Fruit fly (Drosophila melanogaster) whole organism, embryonic: ENCODE results near the gene CG3088.

Experiments used
- Bdp1 ChIP-seq: fragments of 200-800 bp; sonication (Bioruptor generic); optimal IDR thresholded peaks from 3 replicates; lab custom pipeline; 2016; ENCODE audit warnings: missing biosample characterization, missing genetic modification characterization
- CG10431 ChIP-seq: fragments of 200-800 bp; sonication (Bioruptor generic); optimal IDR thresholded peaks from 3 replicates; lab custom pipeline; 2018; ENCODE audit warnings: missing biosample characterization, mild to moderate bottlenecking, missing genetic modification characterization
- CG2120 ChIP-seq: fragments of 200-800 bp; sonication (Bioruptor generic); optimal IDR thresholded peaks from 3 replicates; lab custom pipeline; 2016; ENCODE audit warnings: missing biosample characterization, missing genetic modification characterization
- CHES-1-like ChIP-seq: fragments of 200-800 bp; sonication (Bioruptor generic); optimal IDR thresholded peaks from 2 replicates; lab custom pipeline; 2016; ENCODE audit warnings: missing biosample characterization, missing genetic modification characterization
- Dp ChIP-seq: fragments of 200-800 bp; sonication (Bioruptor generic); optimal IDR thresholded peaks from 2 replicates; lab custom pipeline; 2018; ENCODE audit warnings: missing biosample characterization, mild to moderate bottlenecking, missing genetic modification characterization, moderate library complexity
- Hr39 ChIP-seq: fragments of >200 bp; optimal IDR thresholded peaks from 2 replicates; lab custom pipeline; 2017
- Hr51 ChIP-seq, 2 experiments: fragments of 200-800 bp; sonication (Bioruptor generic); optimal IDR thresholded peaks; 2 replicates in 1 of 2; 3 replicates in 1 of 2; lab custom pipeline; 2016 to 2018; ENCODE audit warnings: missing biosample characterization in 2 of 2, missing genetic modification characterization in 2 of 2, mild to moderate bottlenecking in 1 of 2, moderate library complexity in 1 of 2
- dati ChIP-seq: fragments of 200-800 bp; sonication (Bioruptor generic); IDR thresholded peaks from 2 replicates; pipeline ENCODE4 v1.3.6; 2022; ENCODE audit warnings: missing biosample characterization, missing genetic modification characterization
- gem ChIP-seq: fragments of 200-800 bp; sonication (Bioruptor generic); optimal IDR thresholded peaks from 2 replicates; lab custom pipeline; 2019; ENCODE audit warnings: missing biosample characterization, mild to moderate bottlenecking, missing genetic modification characterization, moderate library complexity
- onecut ChIP-seq: fragments of 200-800 bp; sonication (Bioruptor generic); IDR thresholded peaks from 2 replicates; pipeline ENCODE4 v1.3.6; 2022; ENCODE audit warnings: missing biosample characterization, missing genetic modification characterization
- sisA ChIP-seq: fragments of 200-800 bp; sonication (Bioruptor generic); IDR thresholded peaks from 2 replicates; pipeline ENCODE4 v1.3.6; 2022; ENCODE audit warnings: missing biosample characterization, missing genetic modification characterization
- tgo ChIP-seq: fragments of 200-800 bp; sonication (Bioruptor generic); IDR thresholded peaks from 3 replicates; pipeline ENCODE4 v1.3.6; 2022; ENCODE audit warnings: missing biosample characterization, missing genetic modification characterization

DNA sequence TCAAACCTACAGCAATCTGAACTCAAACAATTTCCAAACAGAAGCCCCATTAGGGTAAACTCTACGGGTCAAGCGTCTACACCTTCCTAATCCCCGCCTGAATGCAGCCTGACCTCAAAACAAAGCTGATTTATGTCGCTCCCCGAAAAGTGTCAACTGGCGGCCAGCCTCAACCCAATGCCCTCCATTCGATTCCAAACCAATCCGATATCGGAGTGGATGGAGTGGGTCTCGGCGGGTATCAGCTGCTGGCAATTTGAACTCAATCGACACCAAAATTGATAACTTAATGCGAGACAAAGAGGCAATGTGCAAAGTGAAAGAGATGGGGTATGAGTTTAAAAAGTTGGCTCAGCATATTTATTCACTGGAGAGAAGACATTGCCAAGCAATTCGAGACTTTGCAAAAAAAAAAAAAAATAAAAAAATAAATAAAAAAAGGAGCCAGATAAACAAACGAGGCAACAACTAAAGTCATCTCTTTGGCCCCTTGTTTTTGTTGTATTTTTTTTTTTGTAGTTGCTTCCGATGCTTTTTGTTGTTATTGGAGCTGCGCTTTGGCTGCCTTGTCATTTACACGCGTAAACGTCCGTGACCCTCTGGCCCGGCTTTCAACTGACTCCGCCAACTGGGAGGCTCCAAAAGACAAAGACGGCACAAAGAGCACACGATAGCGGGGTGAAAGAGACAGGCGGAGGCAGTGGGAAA is 50.1 kb downstream of the CG3088 start:
- no peak for TF ChIP-seq gem (tag; lab: Kevin White, UChicago)
- no peak for TF ChIP-seq CG10431
- no peak for TF ChIP-seq tgo
- TF ChIP-seq CHES-1-like (GFP tag; lab: Kevin White, UChicago) = no peak
- no peak for TF ChIP-seq dati (GFP tag; lab: Robert Waterston, UW)
- no peak for TF ChIP-seq sisA (GFP tag; lab: Robert Waterston, UW)
- no peak for TF ChIP-seq Hr51 (GFP tag; optimal IDR thresholded peaks at IDR 0.05; lab: Kevin White, UChicago)
- TF ChIP-seq CG2120 (GFP tag; lab: Kevin White, UChicago) = no peak
- TF ChIP-seq Bdp1 (GFP tag; lab: Kevin White, UChicago) = no peak
- TF ChIP-seq onecut (GFP tag; lab: Robert Waterston, UW) = no peak
- no peak for TF ChIP-seq Hr39 (lab: Kevin White, UChicago)
- TF ChIP-seq Dp (GFP tag; lab: Kevin White, UChicago) = no peak
